Worm (Caenorhabditis elegans): ENCODE measurements around the gene W06G6.15.
"Not testable (repeated sequence)": the region's sequence is repeated elsewhere in the genome, so short reads cannot be mapped to it uniquely, and the experiment has no call there.

Gene W06G6.15

ce11 chrV:16645201-16645940 is 9.0 kb upstream of the W06G6.15 start, which contains the start of gene W06G6.17:
W06G6.17 (minus strand) TSS chrV:16645251.
- no peak for TF ChIP-seq unc-62 (GFP tag; optimal IDR thresholded peaks at IDR 0.05)

ce11 chrV:16646372-16646771 is 8.0 kb upstream of the W06G6.15 start, which contains the start of gene W06G6.9:
W06G6.9 (minus strand) TSS chrV:16646472.
- no peak for TF ChIP-seq unc-62 (GFP tag; optimal IDR thresholded peaks at IDR 0.05)

- TF ChIP-seq unc-62 (GFP tag; optimal IDR thresholded peaks at IDR 0.05), result no peak
These were observed 7.2 kb upstream of the W06G6.15 start, which contains the start of gene W06G6.10 for ce11 chrV:16647093-16647492. W06G6.10 (minus strand) TSS chrV:16647193.

ce11 chrV:16648317-16649018 is 5.9 kb upstream of the W06G6.15 start, which contains the start of gene W06G6.20:
W06G6.20 (minus strand) TSS chrV:16648367.
- no peak for TF ChIP-seq unc-62 (GFP tag; optimal IDR thresholded peaks at IDR 0.05)

ce11 chrV:16649200-16649599 is 5.1 kb upstream of the W06G6.15 start, which contains the start of gene W06G6.11:
W06G6.11 (minus strand) TSS chrV:16649300.
- not testable (repeated sequence) for TF ChIP-seq unc-62 (GFP tag; optimal IDR thresholded peaks at IDR 0.05)

- not testable (repeated sequence) for TF ChIP-seq unc-62 (GFP tag; optimal IDR thresholded peaks at IDR 0.05)
These were observed 6.5 kb downstream of the W06G6.15 start, which contains the start of gene Y70C5B.2 for ce11 chrV:16660816-16661215. Y70C5B.2 (minus strand) TSS chrV:16660916.

- no peak for TF ChIP-seq unc-62 (GFP tag; optimal IDR thresholded peaks at IDR 0.05)
These were observed 12.3 kb downstream of the W06G6.15 start, which contains the start of gene F14F8.14 for ce11 chrV:16666647-16667046. F14F8.14 (minus strand) TSS chrV:16666747.

- TF ChIP-seq unc-62 (GFP tag; optimal IDR thresholded peaks at IDR 0.05), result no peak
These were observed 14.1 kb downstream of the W06G6.15 start, which contains the start of gene F14F8.9 for ce11 chrV:16668473-16668872. F14F8.9 (minus strand) TSS chrV:16668573.

- TF ChIP-seq unc-62 (GFP tag; optimal IDR thresholded peaks at IDR 0.05), result no peak
These were observed 16.8 kb downstream of the W06G6.15 start, which contains the start of gene str-61 for ce11 chrV:16671190-16671589. str-61 (minus strand) TSS chrV:16671290.

ce11 chrV:16672198-16672597 is 17.9 kb downstream of the W06G6.15 start, which contains the start of gene F14F8.8:
F14F8.8 (minus strand) TSS chrV:16672298.
- no peak for TF ChIP-seq unc-62 (GFP tag; optimal IDR thresholded peaks at IDR 0.05)

- TF ChIP-seq unc-62 (GFP tag; optimal IDR thresholded peaks at IDR 0.05), result no peak
These were observed 20.1 kb downstream of the W06G6.15 start for ce11 chrV:16674399-16674798.

ce11 chrV:16675553-16675952 is 21.2 kb downstream of the W06G6.15 start, which contains the start of gene srz-1:
srz-1 (plus strand) TSS chrV:16675853.
- TF ChIP-seq unc-62 (GFP tag; optimal IDR thresholded peaks at IDR 0.05), result no peak

ce11 chrV:16679237-16679636 is 24.9 kb downstream of the W06G6.15 start, which contains the start of gene srz-103:
srz-103 (minus strand) TSS chrV:16679337.
- TF ChIP-seq unc-62 (GFP tag; optimal IDR thresholded peaks at IDR 0.05), result no peak

ce11 chrV:16679981-16680380 is 25.6 kb downstream of the W06G6.15 start, which contains the start of gene srw-44:
srw-44 (plus strand) TSS chrV:16680281.
- no peak for TF ChIP-seq unc-62 (GFP tag; optimal IDR thresholded peaks at IDR 0.05)

ce11 chrV:16682886-16683285 is 28.5 kb downstream of the W06G6.15 start, which contains the start of gene srw-36:
srw-36 (plus strand) TSS chrV:16683186.
- TF ChIP-seq unc-62 (GFP tag; optimal IDR thresholded peaks at IDR 0.05), result no peak

- no peak for TF ChIP-seq unc-62 (GFP tag; optimal IDR thresholded peaks at IDR 0.05)
These were observed 29.0 kb downstream of the W06G6.15 start for ce11 chrV:16683359-16683758.
